Worm (Caenorhabditis elegans) whole organism, L4 larva: Measurements from ENCODE around the gene W03C9.1.

Experiments used
- T20F7.1 ChIP-seq: fragments of 200-800 bp; sonication (Bioruptor generic); optimal IDR thresholded peaks from 2 replicates; lab custom pipeline; 2018; ENCODE audit warnings: mild to moderate bottlenecking, missing genetic modification characterization, missing compliant biosample characterization
- aly-2 ChIP-seq: sonication (generic microtip); optimal IDR thresholded peaks from 2 replicates; lab custom pipeline; 2018; ENCODE audit warnings: missing biosample characterization, missing genetic modification characterization
- ces-1 ChIP-seq: fragments of 150-350 bp; sonication (generic microtip); optimal IDR thresholded peaks from 4 replicates; lab custom pipeline; 2014; ENCODE audit warnings: missing biosample characterization, missing genetic modification reagents, missing genetic modification characterization
- nhr-6 ChIP-seq: fragments of 150-350 bp; optimal IDR thresholded peaks from 2 replicates; lab custom pipeline; 2014; ENCODE audit warnings: missing biosample characterization, missing genetic modification characterization
- pha-4 ChIP-seq, 2 experiments: fragments of 150-350 bp in 1 of 2; fragments of 200-800 bp in 1 of 2; sonication (Bioruptor generic) in 1 of 2; IDR thresholded peaks in 1 of 2; optimal IDR thresholded peaks in 1 of 2; 2 replicates each; pipeline versions ENCODE4 v1.3.6 to Lab custom; 2014 to 2022; ENCODE audit warnings: missing genetic modification characterization in 2 of 2, missing genetic modification reagents in 2 of 2, missing biosample characterization in 1 of 2, missing compliant biosample characterization in 1 of 2
- set-16 ChIP-seq: fragments of 200-800 bp; sonication (Bioruptor generic); IDR thresholded peaks from 2 replicates; pipeline ENCODE4 v1.3.6; 2022; ENCODE audit warnings: missing genetic modification reagents, missing genetic modification characterization, missing compliant biosample characterization
- unc-130 ChIP-seq: sonication (generic microtip); optimal IDR thresholded peaks from 2 replicates; lab custom pipeline; 2016; ENCODE audit warnings: missing genetic modification reagents, missing genetic modification characterization, missing compliant biosample characterization

DNA sequence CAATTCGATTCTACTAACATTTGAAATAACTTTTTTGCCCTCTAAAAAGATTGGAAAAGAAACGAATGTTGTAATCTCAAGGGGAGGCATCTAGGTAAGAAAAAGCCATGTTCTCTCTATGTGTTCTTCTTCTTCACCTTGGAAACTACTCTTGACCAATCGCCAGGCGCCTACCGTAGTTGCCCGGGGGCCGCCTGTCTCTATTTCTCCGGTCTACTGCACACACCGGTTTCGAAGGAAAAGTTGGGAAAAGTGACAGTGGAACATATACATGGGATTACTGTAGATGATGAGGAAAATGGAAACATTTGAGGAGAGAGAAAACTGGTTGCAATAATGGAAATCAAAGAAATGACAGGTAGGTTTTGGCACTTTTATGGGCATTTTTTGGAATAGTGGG, 35.4 kb downstream of the W03C9.1 start:
- no peak for TF ChIP-seq T20F7.1
- TF ChIP-seq aly-2: no peak
- TF ChIP-seq nhr-6 (tag; lab: Kevin White, UChicago): no peak
- no peak for TF ChIP-seq unc-130 (GFP tag; lab: Kevin White, UChicago)
- TF ChIP-seq pha-4 (GFP tag; IDR thresholded peaks at IDR 0.05; lab: Robert Waterston, UW): no peak
- TF ChIP-seq pha-4 (tag; optimal IDR thresholded peaks at IDR 0.05; lab: Kevin White, UChicago): no peak
- TF ChIP-seq set-16 (GFP tag; lab: Robert Waterston, UW): no peak
- no peak for TF ChIP-seq ces-1 (GFP tag; lab: Kevin White, UChicago)
